Worm (Caenorhabditis elegans): ENCODE results near the gene F33H1.4.

ce11 chrII:10136771-10137170 is 37.7 kb upstream of the F33H1.4 start:
- TF ChIP-seq F13C5.2 (tag; optimal IDR thresholded peaks at IDR 0.05) (no peak), ama-1 (optimal IDR thresholded peaks at IDR 0.05) (no peak), hmg-4 (GFP tag; optimal IDR thresholded peaks at IDR 0.05) (no peak), hnd-1 (tag; optimal IDR thresholded peaks at IDR 0.05) (no peak)
